Worm (Caenorhabditis elegans) whole organism, L3 larva: ENCODE measurements around the gene F14H12.2.

Experiments used
- R02D3.7 ChIP-seq: fragments of 150-350 bp; optimal IDR thresholded peaks from 2 replicates; lab custom pipeline; 2014; ENCODE audit warnings: missing biosample characterization, missing genetic modification characterization
- ZK546.5 ChIP-seq: sonication (generic microtip); optimal IDR thresholded peaks from 2 replicates; lab custom pipeline; 2017; ENCODE audit warnings: missing biosample characterization, missing genetic modification characterization
- ama-1 ChIP-seq: fragments of 150-350 bp; optimal IDR thresholded peaks from 2 replicates; lab custom pipeline; 2018
- ceh-16 ChIP-seq: sonication (generic microtip); optimal IDR thresholded peaks from 2 replicates; lab custom pipeline; 2017; ENCODE audit warnings: missing biosample characterization, missing genetic modification characterization
- ceh-82 ChIP-seq: fragments of 150-350 bp; optimal IDR thresholded peaks from 2 replicates; lab custom pipeline; 2014; ENCODE audit warnings: missing biosample characterization, missing genetic modification characterization
- ceh-9 ChIP-seq: sonication (generic microtip); optimal IDR thresholded peaks from 2 replicates; lab custom pipeline; 2018; ENCODE audit warnings: missing biosample characterization, missing genetic modification characterization
- daf-12 ChIP-seq: fragments of 150-350 bp; optimal IDR thresholded peaks from 2 replicates; lab custom pipeline; 2014; ENCODE audit warnings: missing biosample characterization, missing genetic modification reagents, missing genetic modification characterization
- egl-27 ChIP-seq: sonication (generic microtip); optimal IDR thresholded peaks from 4 replicates; lab custom pipeline; 2017; ENCODE audit warnings: missing biosample characterization, missing genetic modification reagents, missing genetic modification characterization
- egl-5 ChIP-seq: fragments of 150-350 bp; optimal IDR thresholded peaks from 2 replicates; lab custom pipeline; 2017; ENCODE audit warnings: missing biosample characterization, missing genetic modification reagents, missing genetic modification characterization, inconsistent platforms
- elt-1 ChIP-seq: fragments of 150-350 bp; optimal IDR thresholded peaks from 2 replicates; lab custom pipeline; 2014; ENCODE audit warnings: missing biosample characterization, missing genetic modification characterization
- elt-3 ChIP-seq, 3 experiments: fragments of 150-350 bp in 1 of 3; sonication (generic microtip) in 2 of 3; optimal IDR thresholded peaks; 2 replicates in 2 of 3; 4 replicates in 1 of 3; lab custom pipeline; 2014 to 2017; ENCODE audit warnings: missing biosample characterization in 3 of 3, missing genetic modification characterization in 3 of 3
- eor-1 ChIP-seq, 2 experiments: fragments of 150-350 bp; optimal IDR thresholded peaks; 2 replicates each; lab custom pipeline; 2014 to 2018; ENCODE audit warnings: missing biosample characterization in 2 of 2, missing genetic modification characterization in 2 of 2
- fkh-10 ChIP-seq: sonication (generic microtip); optimal IDR thresholded peaks from 2 replicates; lab custom pipeline; 2017; ENCODE audit warnings: missing biosample characterization, missing genetic modification reagents, missing genetic modification characterization
- fkh-2 ChIP-seq: fragments of 150-350 bp; optimal IDR thresholded peaks from 2 replicates; lab custom pipeline; 2014; ENCODE audit warnings: missing biosample characterization, missing genetic modification reagents, missing genetic modification characterization
- fos-1 ChIP-seq: fragments of 150-350 bp; optimal IDR thresholded peaks from 2 replicates; lab custom pipeline; 2014; ENCODE audit warnings: missing biosample characterization, missing genetic modification characterization
- hmg-11 ChIP-seq: sonication (generic microtip); optimal IDR thresholded peaks from 2 replicates; lab custom pipeline; 2016; ENCODE audit warnings: missing genetic modification characterization, missing compliant biosample characterization
- jun-1 ChIP-seq: fragments of 150-350 bp; optimal IDR thresholded peaks from 2 replicates; lab custom pipeline; 2014; ENCODE audit warnings: missing biosample characterization, missing genetic modification reagents, missing genetic modification characterization
- lin-15B ChIP-seq: fragments of 150-350 bp; optimal IDR thresholded peaks from 2 replicates; lab custom pipeline; 2014; ENCODE audit warnings: missing biosample characterization, missing genetic modification characterization
- lin-39 ChIP-seq: fragments of 150-350 bp; optimal IDR thresholded peaks from 2 replicates; lab custom pipeline; 2018; ENCODE audit warnings: missing biosample characterization, missing genetic modification reagents, missing genetic modification characterization
- lsy-12 ChIP-seq: sonication (generic microtip); optimal IDR thresholded peaks from 2 replicates; lab custom pipeline; 2016; ENCODE audit warnings: mild to moderate bottlenecking, missing genetic modification characterization, missing compliant biosample characterization
- nfya-1 ChIP-seq: sonication (generic microtip); optimal IDR thresholded peaks from 2 replicates; lab custom pipeline; 2017; ENCODE audit warnings: missing genetic modification characterization, mild to moderate bottlenecking, missing compliant biosample characterization, antibody characterized with exemption, moderate library complexity; ENCODE audit not compliant: insufficient read depth
- nhr-11 ChIP-seq: fragments of 150-350 bp; optimal IDR thresholded peaks from 2 replicates; lab custom pipeline; 2014; ENCODE audit warnings: missing biosample characterization, missing genetic modification characterization
- nhr-237 ChIP-seq: fragments of 150-350 bp; optimal IDR thresholded peaks from 2 replicates; lab custom pipeline; 2014; ENCODE audit warnings: missing biosample characterization, missing genetic modification characterization
- nhr-43 ChIP-seq: sonication (generic microtip); optimal IDR thresholded peaks from 2 replicates; lab custom pipeline; 2016; ENCODE audit warnings: mild to moderate bottlenecking, missing genetic modification characterization, missing compliant biosample characterization; ENCODE audit not compliant: poor library complexity, severe bottlenecking
- nhr-76 ChIP-seq: fragments of 150-350 bp; sonication (generic microtip); optimal IDR thresholded peaks from 5 replicates; lab custom pipeline; 2014; ENCODE audit warnings: missing biosample characterization, missing genetic modification characterization
- nhr-77 ChIP-seq: fragments of 150-350 bp; optimal IDR thresholded peaks from 2 replicates; lab custom pipeline; 2014; ENCODE audit warnings: missing biosample characterization, missing genetic modification characterization
- pha-4 ChIP-seq: fragments of 150-350 bp; optimal IDR thresholded peaks from 2 replicates; lab custom pipeline; 2014; ENCODE audit warnings: missing biosample characterization, missing genetic modification reagents, missing genetic modification characterization
- pqm-1 ChIP-seq: fragments of 150-350 bp; optimal IDR thresholded peaks from 2 replicates; lab custom pipeline; 2017; ENCODE audit warnings: missing biosample characterization, missing genetic modification characterization, inconsistent platforms
- skn-1 ChIP-seq: fragments of 150-350 bp; optimal IDR thresholded peaks from 2 replicates; lab custom pipeline; 2014; ENCODE audit warnings: missing biosample characterization, missing genetic modification characterization
- snpc-4 ChIP-seq: fragments of 150-350 bp; optimal IDR thresholded peaks from 2 replicates; lab custom pipeline; 2014; ENCODE audit warnings: missing biosample characterization, missing genetic modification characterization
- tbx-2 ChIP-seq: sonication (generic microtip); optimal IDR thresholded peaks from 2 replicates; lab custom pipeline; 2016; ENCODE audit warnings: mild to moderate bottlenecking, missing genetic modification characterization, missing compliant biosample characterization
- unc-39 ChIP-seq: sonication (generic microtip); optimal IDR thresholded peaks from 4 replicates; lab custom pipeline; 2017; ENCODE audit warnings: missing biosample characterization, missing genetic modification characterization
- unc-62 ChIP-seq: fragments of 150-350 bp; sonication (generic microtip); optimal IDR thresholded peaks from 4 replicates; lab custom pipeline; 2014; ENCODE audit warnings: missing biosample characterization, missing genetic modification reagents, missing genetic modification characterization
- zag-1 ChIP-seq: fragments of 150-350 bp; optimal IDR thresholded peaks from 2 replicates; lab custom pipeline; 2014; ENCODE audit warnings: missing biosample characterization, missing genetic modification characterization
- ztf-11 ChIP-seq: fragments of 150-350 bp; optimal IDR thresholded peaks from 2 replicates; lab custom pipeline; 2014; ENCODE audit warnings: missing biosample characterization, missing genetic modification characterization
- ztf-4 ChIP-seq: fragments of 150-350 bp; optimal IDR thresholded peaks from 2 replicates; lab custom pipeline; 2014; ENCODE audit warnings: missing biosample characterization, missing genetic modification characterization

The F14H12.2 gene

ce11 chrX:4368800-4369199 is 18.5 kb downstream of the F14H12.2 start, which contains the start of gene R160.4:
TSS of gene R160.4 (minus strand) at chrX:4368900.
- TF ChIP-seq nfya-1 (tag; lab: Kevin White, UChicago) = no peak
- TF ChIP-seq nhr-76 = no peak
- no peak for TF ChIP-seq ZK546.5 (tag; lab: Kevin White, UChicago)
- TF ChIP-seq ceh-16 = no peak
- no peak for TF ChIP-seq fkh-2 (tag; lab: Kevin White, UChicago)
- TF ChIP-seq ceh-82 (tag; lab: Kevin White, UChicago) = no peak
- no peak for TF ChIP-seq unc-62 (GFP tag; lab: Kevin White, UChicago)
- TF ChIP-seq fkh-10 (GFP tag; lab: Kevin White, UChicago) = no peak
- TF ChIP-seq nhr-77 (tag; lab: Kevin White, UChicago) = no peak
- no peak for TF ChIP-seq nhr-43 (tag; lab: Kevin White, UChicago)
- TF ChIP-seq ztf-4 (tag; lab: Kevin White, UChicago) = no peak
- TF ChIP-seq snpc-4 = no peak
- no peak for TF ChIP-seq egl-5 (tag; lab: Kevin White, UChicago)
- TF ChIP-seq, all 47 proteins: peak for 0

ce11 chrX:4370756-4371155 is 20.5 kb downstream of the F14H12.2 start, which contains the start of gene R160.5:
TSS of gene R160.5 (minus strand) at chrX:4370856.
- no peak for TF ChIP-seq unc-62 (GFP tag; lab: Kevin White, UChicago)
- TF ChIP-seq nhr-77 (tag; lab: Kevin White, UChicago) = no peak
- TF ChIP-seq pha-4 = no peak
- no peak for TF ChIP-seq unc-39 (tag; lab: Kevin White, UChicago)
- no peak for TF ChIP-seq ztf-11 (tag; lab: Kevin White, UChicago)
- TF ChIP-seq ama-1 (lab: Kevin White, UChicago) = no peak
- TF ChIP-seq ceh-9 (tag; lab: Kevin White, UChicago) = no peak
- TF ChIP-seq elt-1 (tag; lab: Kevin White, UChicago) = no peak
- TF ChIP-seq R02D3.7 = no peak
- TF ChIP-seq nhr-11 (tag; lab: Kevin White, UChicago) = no peak
- no peak for TF ChIP-seq fkh-10 (GFP tag; lab: Kevin White, UChicago)
- TF ChIP-seq tbx-2 (tag; lab: Kevin White, UChicago) = no peak
- no peak for TF ChIP-seq lin-15B (tag; lab: Kevin White, UChicago)
- TF ChIP-seq pqm-1 = no peak
- no peak for TF ChIP-seq lsy-12
- TF ChIP-seq jun-1 (tag; lab: Kevin White, UChicago) = no peak

- no peak for TF ChIP-seq fkh-10 (GFP tag; lab: Kevin White, UChicago)
- no peak for TF ChIP-seq R02D3.7
- no peak for TF ChIP-seq ZK546.5 (tag; lab: Kevin White, UChicago)
- no peak for TF ChIP-seq ceh-9 (tag; lab: Kevin White, UChicago)
- TF ChIP-seq nhr-76 = no peak
- TF ChIP-seq nhr-77 (tag; lab: Kevin White, UChicago) = no peak
- no peak for TF ChIP-seq lin-39
- no peak for TF ChIP-seq lin-15B (tag; lab: Kevin White, UChicago)
- TF ChIP-seq eor-1 (tag; optimal IDR thresholded peaks at IDR 0.05; lab: Kevin White, UChicago) = no peak
- no peak for TF ChIP-seq elt-3 (tag; optimal IDR thresholded peaks at IDR 0.05; lab: Kevin White, UChicago)
- no peak for TF ChIP-seq egl-27 (tag; lab: Kevin White, UChicago)
- no peak for TF ChIP-seq tbx-2 (tag; lab: Kevin White, UChicago)
These were observed 21.1 kb downstream of the F14H12.2 start, which contains the start of gene R160.13 for ce11 chrX:4371413-4371812. TSS of gene R160.13 (minus strand) at chrX:4371513.

- no peak for TF ChIP-seq fos-1 (tag; lab: Kevin White, UChicago)
- no peak for TF ChIP-seq nhr-237
- no peak for TF ChIP-seq snpc-4
- no peak for TF ChIP-seq elt-1 (tag; lab: Kevin White, UChicago)
These were observed 21.7 kb downstream of the F14H12.2 start, which contains the start of gene R160.14 for ce11 chrX:4371988-4372387. TSS of gene R160.14 (minus strand) at chrX:4372088.

ce11 chrX:4373123-4373522 is 22.8 kb downstream of the F14H12.2 start, which contains the start of gene R160.6:
TSS of gene R160.6 (minus strand) at chrX:4373223.
- TF ChIP-seq zag-1 = no peak
- TF ChIP-seq lin-15B (tag; lab: Kevin White, UChicago) = no peak
- no peak for TF ChIP-seq fkh-10 (GFP tag; lab: Kevin White, UChicago)
- TF ChIP-seq skn-1 = no peak
- TF ChIP-seq daf-12 = no peak
- no peak for TF ChIP-seq hmg-11 (tag; lab: Kevin White, UChicago)
- TF ChIP-seq ama-1 (lab: Kevin White, UChicago) = no peak
- no peak for TF ChIP-seq elt-3 (tag; optimal IDR thresholded peaks at IDR 0.05; lab: Kevin White, UChicago)
- TF ChIP-seq nfya-1 (tag; lab: Kevin White, UChicago) = no peak
- TF ChIP-seq, all 47 proteins: peak for 0
